Worm (Caenorhabditis elegans): ENCODE measurements around the gene F32A11.1.

Gene F32A11.1

ce11 chrII:13156971-13157370 lies at the start of gene F32A11.1, which contains the start of gene hpr-17:
TSS of gene F32A11.1 (plus strand) at chrII:13157329.
TSS of gene hpr-17 (minus strand) at chrII:13157047.
- TF ChIP-seq hif-1 (tag; optimal IDR thresholded peaks at IDR 0.05), result peak in 1 of 2 experiments; percentile 66
- TF ChIP-seq pha-4 (GFP tag; IDR thresholded peaks at IDR 0.05), result peak; percentile 64; the same call in 1 of the 2 replicates
- TF ChIP-seq pha-4 (tag; optimal IDR thresholded peaks at IDR 0.05), result peak; percentile 54
- peak; percentile 98 for TF ChIP-seq dpl-1 (GFP tag; optimal IDR thresholded peaks at IDR 0.05)
- TF ChIP-seq egl-27 (tag; optimal IDR thresholded peaks at IDR 0.05), result no peak
- TF ChIP-seq hmg-1.1 (GFP tag; IDR thresholded peaks at IDR 0.05), result peak; percentile 78
- peak in 1 of 2 experiments; percentile 89 for TF ChIP-seq lsy-2 (tag; optimal IDR thresholded peaks at IDR 0.05)
- no peak for TF ChIP-seq jun-1 (tag; optimal IDR thresholded peaks at IDR 0.05)
- no peak for TF ChIP-seq cey-2 (tag; optimal IDR thresholded peaks at IDR 0.05; ENCODE audit: borderline replicate concordance, insufficient read depth)
- no peak for TF ChIP-seq snpc-1.2 (GFP tag; IDR thresholded peaks at IDR 0.05)
- TF ChIP-seq F37D6.2 (tag; optimal IDR thresholded peaks at IDR 0.05), result peak; percentile 46
- no peak for TF ChIP-seq D1046.2 (GFP tag; IDR thresholded peaks at IDR 0.05)
- no peak for TF ChIP-seq Y105C5A.15 (GFP tag; IDR thresholded peaks at IDR 0.05)
- peak in 1 of 2 experiments; percentile 90 for TF ChIP-seq unc-62 (GFP tag; optimal IDR thresholded peaks at IDR 0.05 in 1 of 2)
- no peak for TF ChIP-seq unc-62 (tag; optimal IDR thresholded peaks at IDR 0.05)
- peak; percentile 80 for TF ChIP-seq mes-2 (tag; optimal IDR thresholded peaks at IDR 0.05; ENCODE audit: poor library complexity, severe bottlenecking)
- no peak for TF ChIP-seq pqm-1 (tag; optimal IDR thresholded peaks at IDR 0.05)
- peak; percentile 36; the same call in 1 of the 2 replicates for TF ChIP-seq lin-29 (GFP tag; IDR thresholded peaks at IDR 0.05)
- TF ChIP-seq dmd-8 (GFP tag; IDR thresholded peaks at IDR 0.05), result no peak
- TF ChIP-seq php-3 (GFP tag; IDR thresholded peaks at IDR 0.05), result no peak
- TF ChIP-seq unc-130 (GFP tag; optimal IDR thresholded peaks at IDR 0.05), result peak; percentile 0
- TF ChIP-seq attf-4 (tag; optimal IDR thresholded peaks at IDR 0.05), result no peak
- TF ChIP-seq Y75B8A.6 (GFP tag; IDR thresholded peaks at IDR 0.05), result no peak
- no peak for TF ChIP-seq ZK337.2 (GFP tag; IDR thresholded peaks at IDR 0.05)
- no peak for TF ChIP-seq R02D3.7 (tag; optimal IDR thresholded peaks at IDR 0.05)
- no peak for TF ChIP-seq ctbp-1 (GFP tag; IDR thresholded peaks at IDR 0.05)
- TF ChIP-seq nhr-11 (tag; optimal IDR thresholded peaks at IDR 0.05), result peak; percentile 66
- TF ChIP-seq duxl-1 (tag; optimal IDR thresholded peaks at IDR 0.05; ENCODE audit: poor library complexity), result peak; percentile 71
- no peak for TF ChIP-seq mxl-3 (GFP tag; optimal IDR thresholded peaks at IDR 0.05)
- no peak for TF ChIP-seq nhr-10 (tag; optimal IDR thresholded peaks at IDR 0.05)
- TF ChIP-seq nhr-42 (GFP tag; IDR thresholded peaks at IDR 0.05), result 0 out of 2 replicates have a peak, but pooled peaks have one; percentile 42
- peak; percentile 91 for TF ChIP-seq lin-38 (GFP tag; IDR thresholded peaks at IDR 0.05)
- TF ChIP-seq mdl-1 (tag; optimal IDR thresholded peaks at IDR 0.05), result peak in 1 of 2 experiments; percentile 51
- no peak for TF ChIP-seq nhr-237 (tag; optimal IDR thresholded peaks at IDR 0.05)
- peak; percentile 67 for TF ChIP-seq ztf-7 (tag; optimal IDR thresholded peaks at IDR 0.05)
- no peak for TF ChIP-seq zip-11 (GFP tag; IDR thresholded peaks at IDR 0.05)
- no peak for TF ChIP-seq F44E2.7 (GFP tag; IDR thresholded peaks at IDR 0.05)
- no peak for TF ChIP-seq tra-1 (GFP tag; IDR thresholded peaks at IDR 0.05)
- TF ChIP-seq set-16 (GFP tag; IDR thresholded peaks at IDR 0.05), result no peak
- no peak for TF ChIP-seq F49E8.2 (tag; optimal IDR thresholded peaks at IDR 0.05; ENCODE audit: borderline replicate concordance)
- no peak for TF ChIP-seq ZK546.5 (tag; optimal IDR thresholded peaks at IDR 0.05)
- TF ChIP-seq gei-8 (GFP tag; optimal IDR thresholded peaks at IDR 0.05), result no peak
- peak; percentile 71 for TF ChIP-seq ceh-20 (GFP tag; IDR thresholded peaks at IDR 0.05)
- peak; percentile 24 for TF ChIP-seq spr-1 (tag; optimal IDR thresholded peaks at IDR 0.05)
- TF ChIP-seq mdt-29 (GFP tag; IDR thresholded peaks at IDR 0.05), result no peak
- peak; percentile 65 for TF ChIP-seq lin-13 (GFP tag; optimal IDR thresholded peaks at IDR 0.05)
- TF ChIP-seq fos-1 (tag; optimal IDR thresholded peaks at IDR 0.05), result no peak
- no peak for TF ChIP-seq T20F7.1 (GFP tag; optimal IDR thresholded peaks at IDR 0.05)
- peak in 1 of 2 experiments; percentile 77 for TF ChIP-seq daf-16 (GFP tag; optimal IDR thresholded peaks at IDR 0.05)
- TF ChIP-seq daf-16 (tag; optimal IDR thresholded peaks at IDR 0.05), result peak; percentile 61
- peak; percentile 68 for TF ChIP-seq hlh-30 (tag; optimal IDR thresholded peaks at IDR 0.05; ENCODE audit: insufficient read depth)

Measured in whole organism, L4 larva.